Fruit fly (Drosophila melanogaster): ENCODE results near the gene Cp7Fb.
A peak's percentile ranks its signal among the peaks of the same experiment; 100 is the strongest.

The Cp7Fb gene

DNA sequence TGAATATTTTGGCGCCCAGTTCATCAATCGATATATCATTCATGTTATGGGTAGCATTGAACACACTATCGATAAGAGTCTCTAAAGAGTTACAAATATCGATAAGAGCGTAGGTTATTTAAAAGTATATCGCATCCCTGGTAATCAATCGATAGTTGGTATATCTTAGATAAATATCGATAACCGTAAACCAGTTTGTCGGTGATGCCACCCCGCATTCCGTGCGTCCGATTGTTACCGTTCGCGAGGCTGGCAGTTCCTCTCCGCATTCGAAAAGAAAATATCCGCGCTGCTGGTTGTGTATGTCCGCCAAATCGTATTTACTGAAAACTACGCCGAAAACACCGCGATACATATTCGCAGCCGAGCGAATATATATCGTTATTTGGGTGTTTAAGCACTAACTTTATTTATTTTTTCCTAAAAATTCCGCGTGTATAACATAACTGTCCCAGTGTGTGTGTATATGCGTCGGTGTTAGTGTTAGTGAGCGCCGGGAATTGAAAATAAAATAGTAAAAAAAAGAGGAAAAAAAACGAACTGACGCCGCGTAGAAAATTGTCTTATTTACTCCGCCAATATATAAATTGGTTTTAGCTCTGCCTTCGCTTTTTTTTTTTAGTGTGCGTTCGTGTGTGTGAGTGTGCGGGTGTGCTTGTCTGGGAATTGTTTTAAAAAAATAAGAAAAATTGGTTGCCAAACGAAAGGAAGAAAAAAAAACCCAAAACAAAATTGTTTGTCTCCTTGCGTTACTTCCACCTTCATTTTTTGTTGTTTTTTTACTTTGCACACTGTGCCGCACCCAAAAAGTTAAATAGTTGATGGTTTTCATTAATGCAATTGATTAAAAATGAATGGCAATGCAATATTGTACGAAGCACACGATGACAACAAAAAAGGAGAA, 43.7 kb downstream of the Cp7Fb start, which contains the start of gene Nrg (continued):
- peak; percentile 27 for TF ChIP-seq exex (tag; optimal IDR thresholded peaks at IDR 0.05)
- TF ChIP-seq fd3F (GFP tag; optimal IDR thresholded peaks at IDR 0.05) = no peak
- peak; percentile 9 for TF ChIP-seq PHDP (tag; optimal IDR thresholded peaks at IDR 0.05)
- TF ChIP-seq CG2116 (GFP tag; optimal IDR thresholded peaks at IDR 0.05) = peak; percentile 92
- no peak for TF ChIP-seq ac (GFP tag; optimal IDR thresholded peaks at IDR 0.05)
- TF ChIP-seq dysf (GFP tag; IDR thresholded peaks at IDR 0.05) = no peak
- no peak for TF ChIP-seq CG10321 (GFP tag; IDR thresholded peaks at IDR 0.05)
- TF ChIP-seq CG4328 (GFP tag; optimal IDR thresholded peaks at IDR 0.05) = peak; percentile 42
- peak; percentile 89 for TF ChIP-seq Med (GFP tag)
- peak; percentile 46 for TF ChIP-seq ash1 (GFP tag; optimal IDR thresholded peaks at IDR 0.05)
- TF ChIP-seq ase (GFP tag; IDR thresholded peaks at IDR 0.05) = no peak
- TF ChIP-seq gro (GFP tag; optimal IDR thresholded peaks at IDR 0.05) = peak; percentile 67
- peak; percentile 60 for TF ChIP-seq nmo (GFP tag; optimal IDR thresholded peaks at IDR 0.05)
- no peak for TF ChIP-seq Fer2 (tag; optimal IDR thresholded peaks at IDR 0.05)
- peak; percentile 58 for TF ChIP-seq MESR4 (GFP tag; optimal IDR thresholded peaks at IDR 0.05)
- peak; percentile 79 for TF ChIP-seq CG12659 (GFP tag; optimal IDR thresholded peaks at IDR 0.05)
- TF ChIP-seq hbn (GFP tag; IDR thresholded peaks at IDR 0.05; ENCODE audit: partially characterized antibody) = peak; percentile 100
- TF ChIP-seq CG10543 (GFP tag; optimal IDR thresholded peaks at IDR 0.05) = peak; percentile 65
- peak; percentile 81 for TF ChIP-seq CG14710 (tag; optimal IDR thresholded peaks at IDR 0.05)
- TF ChIP-seq CG10959 (GFP tag; IDR thresholded peaks at IDR 0.05) = no peak
- peak; percentile 98 for TF ChIP-seq CG14860 (GFP tag; IDR thresholded peaks at IDR 0.05; ENCODE audit: partially characterized antibody)
- no peak for TF ChIP-seq sima (GFP tag; optimal IDR thresholded peaks at IDR 0.05)
- TF ChIP-seq chn (GFP tag; optimal IDR thresholded peaks at IDR 0.05) = peak; percentile 16
- TF ChIP-seq Aef1 (GFP tag; IDR thresholded peaks at IDR 0.05) = no peak
- TF ChIP-seq CG43689 (GFP tag; IDR thresholded peaks at IDR 0.05) = no peak
- no peak; the same call in 2 of the 3 replicates for TF ChIP-seq so (GFP tag; IDR thresholded peaks at IDR 0.05)
- TF ChIP-seq HLHmδ (GFP tag; optimal IDR thresholded peaks at IDR 0.05) = peak; percentile 70
- peak; percentile 37; the same call in 1 of the 3 replicates for TF ChIP-seq CG2199 (GFP tag; IDR thresholded peaks at IDR 0.05)
- peak; percentile 9 for TF ChIP-seq CG8089 (GFP tag; optimal IDR thresholded peaks at IDR 0.05)
- TF ChIP-seq Deaf1 (tag; optimal IDR thresholded peaks at IDR 0.05) = peak; percentile 69
- peak; percentile 100 for TF ChIP-seq sna (GFP tag; IDR thresholded peaks at IDR 0.05; ENCODE audit: partially characterized antibody)
- TF ChIP-seq CG31441 (GFP tag; IDR thresholded peaks at IDR 0.05) = 0 out of 2 replicates have a peak, but pooled peaks have one; percentile 41
- TF ChIP-seq CG14667 (GFP tag; IDR thresholded peaks at IDR 0.05) = no peak
- TF ChIP-seq CG11093 (GFP tag; IDR thresholded peaks at IDR 0.05) = no peak
- peak; percentile 57 for TF ChIP-seq nerfin-1 (tag; optimal IDR thresholded peaks at IDR 0.05)
- TF ChIP-seq CG15269 (tag; optimal IDR thresholded peaks at IDR 0.05) = peak; percentile 41
- TF ChIP-seq bigmax (GFP tag; optimal IDR thresholded peaks at IDR 0.05) = peak; percentile 35
- TF ChIP-seq Bgb (GFP tag; IDR thresholded peaks at IDR 0.05; ENCODE audit: partially characterized antibody) = peak; percentile 99
- TF ChIP-seq scrt (GFP tag; optimal IDR thresholded peaks at IDR 0.05) = peak; percentile 16
- peak; percentile 68; the same call in 1 of the 2 replicates for TF ChIP-seq vvl (GFP tag; IDR thresholded peaks at IDR 0.05)
- no peak for TF ChIP-seq croc (GFP tag; conservative IDR thresholded peaks at IDR 0.05)
- peak; percentile 99 for TF ChIP-seq amos (GFP tag; IDR thresholded peaks at IDR 0.05; ENCODE audit: partially characterized antibody)
- TF ChIP-seq dm (GFP tag; optimal IDR thresholded peaks at IDR 0.05) = peak; percentile 46
- no peak for TF ChIP-seq slp2 (GFP tag; optimal IDR thresholded peaks at IDR 0.05)
- TF ChIP-seq Pdp1 (GFP tag; optimal IDR thresholded peaks at IDR 0.05) = peak; percentile 16 to 61
- TF ChIP-seq tna (GFP tag; IDR thresholded peaks at IDR 0.05; ENCODE audit: partially characterized antibody) = peak; percentile 99
- peak; percentile 33 for TF ChIP-seq Dad (GFP tag; optimal IDR thresholded peaks at IDR 0.05)

Measured in whole organism, embryonic.